Fruit fly (Drosophila melanogaster): Measurements from ENCODE around the gene CG9837.

- TF ChIP-seq Mio (GFP tag; optimal IDR thresholded peaks at IDR 0.05) = no peak
- peak; percentile 41 for TF ChIP-seq OdsH (GFP tag; optimal IDR thresholded peaks at IDR 0.05)
- TF ChIP-seq Myc (optimal IDR thresholded peaks at IDR 0.05) = no peak
- peak; percentile 27 for TF ChIP-seq CG32264 (GFP tag; optimal IDR thresholded peaks at IDR 0.05)
- no peak for TF ChIP-seq dl (GFP tag; optimal IDR thresholded peaks at IDR 0.05; ENCODE audit: insufficient read depth in 1 of 2, partially characterized antibody in 2 of 2)
- TF ChIP-seq CG9705 (GFP tag; optimal IDR thresholded peaks at IDR 0.05) = no peak
- TF ChIP-seq h (GFP tag; optimal IDR thresholded peaks at IDR 0.05) = peak; percentile 62
- TF ChIP-seq HLH106 (tag; optimal IDR thresholded peaks at IDR 0.05) = no peak
- peak; percentile 94 for TF ChIP-seq psq (GFP tag; optimal IDR thresholded peaks at IDR 0.05)
- peak; percentile 11 for TF ChIP-seq jim (GFP tag; optimal IDR thresholded peaks at IDR 0.05)
- TF ChIP-seq fru (GFP tag; optimal IDR thresholded peaks at IDR 0.05) = peak; percentile 20
- peak; percentile 28 for TF ChIP-seq Rel (GFP tag; optimal IDR thresholded peaks at IDR 0.05)
- peak; percentile 21 for TF ChIP-seq Rel (tag; optimal IDR thresholded peaks at IDR 0.05)
- no peak for TF ChIP-seq lola (GFP tag; optimal IDR thresholded peaks at IDR 0.05)
Measured at dm6 chr3R:8846154-8846648, 32.8 kb upstream of the CG9837 start.

Data from whole organism, wandering third instar larva.